Worm (Caenorhabditis elegans) whole organism, young adult: Measurements from ENCODE around the gene F21C10.19.

Source experiments
- F23B12.7 ChIP-seq: sonication (generic microtip); optimal IDR thresholded peaks from 2 replicates; lab custom pipeline; 2017; ENCODE audit warnings: missing genetic modification characterization, mild to moderate bottlenecking, missing compliant biosample characterization, antibody characterized with exemption, moderate library complexity; ENCODE audit not compliant: insufficient read depth
- F39B2.1 ChIP-seq: fragments of 200-800 bp; sonication (Bioruptor generic); IDR thresholded peaks from 2 replicates; pipeline ENCODE4 v1.3.6; 2022; ENCODE audit warnings: missing genetic modification reagents, missing genetic modification characterization, missing compliant biosample characterization
- Y53G8AR.9 ChIP-seq: fragments of 200-800 bp; sonication (Bioruptor generic); conservative IDR thresholded peaks from 2 replicates; pipeline ENCODE4 v1.3.6; 2022; ENCODE audit warnings: missing genetic modification reagents, missing genetic modification characterization, missing compliant biosample characterization
- Y56A3A.18 ChIP-seq: fragments of 200-800 bp; sonication (Bioruptor generic); IDR thresholded peaks from 2 replicates; pipeline ENCODE4 v1.3.6; 2022; ENCODE audit warnings: missing genetic modification reagents, missing genetic modification characterization, missing compliant biosample characterization
- die-1 ChIP-seq: sonication (generic microtip); optimal IDR thresholded peaks from 2 replicates; lab custom pipeline; 2016; ENCODE audit warnings: missing genotype, mild to moderate bottlenecking, missing genetic modification characterization, missing compliant biosample characterization
- egl-44 ChIP-seq: fragments of 200-800 bp; sonication (Bioruptor generic); IDR thresholded peaks from 2 replicates; pipeline ENCODE4 v1.3.6; 2022; ENCODE audit warnings: missing genetic modification reagents, missing genetic modification characterization, missing compliant biosample characterization
- fkh-3 ChIP-seq: sonication (generic microtip); optimal IDR thresholded peaks from 2 replicates; lab custom pipeline; 2016; ENCODE audit warnings: mild to moderate bottlenecking, missing genetic modification characterization, missing compliant biosample characterization
- hlh-12 ChIP-seq: sonication (generic microtip); optimal IDR thresholded peaks from 2 replicates; lab custom pipeline; 2016; ENCODE audit warnings: missing genetic modification characterization, missing compliant biosample characterization
- lag-1 ChIP-seq: fragments of 200-800 bp; sonication (Bioruptor generic); IDR thresholded peaks from 2 replicates; pipeline ENCODE4 v1.3.6; 2022; ENCODE audit warnings: missing genetic modification reagents, missing genetic modification characterization, missing compliant biosample characterization
- lin-40 ChIP-seq: sonication (generic microtip); optimal IDR thresholded peaks from 2 replicates; lab custom pipeline; 2016; ENCODE audit warnings: missing genetic modification characterization, mild to moderate bottlenecking, missing compliant biosample characterization, missing genotype, missing genetic modification reagents
- madf-8 ChIP-seq: fragments of 200-800 bp; sonication (Bioruptor generic); conservative IDR thresholded peaks from 2 replicates; pipeline ENCODE4 v1.3.6; 2022; ENCODE audit warnings: missing genetic modification reagents, missing genetic modification characterization, missing compliant biosample characterization
- nfya-1 ChIP-seq: sonication (generic microtip); optimal IDR thresholded peaks from 2 replicates; lab custom pipeline; 2017; ENCODE audit warnings: antibody characterized with exemption, missing compliant biosample characterization, missing genetic modification characterization, borderline replicate concordance; ENCODE audit not compliant: insufficient read depth
- pha-4 ChIP-seq: fragments of 150-350 bp; sonication (generic microtip); optimal IDR thresholded peaks from 2 replicates; lab custom pipeline; 2014; ENCODE audit warnings: missing biosample characterization, missing genetic modification reagents, missing genetic modification characterization
- sptf-2 ChIP-seq: fragments of 200-800 bp; sonication (Bioruptor generic); optimal IDR thresholded peaks from 2 replicates; lab custom pipeline; 2018; ENCODE audit warnings: mild to moderate bottlenecking, missing genetic modification characterization, missing compliant biosample characterization

- TF ChIP-seq die-1 (tag; lab: Kevin White, UChicago): no peak
- no peak for TF ChIP-seq pha-4 (tag; lab: Kevin White, UChicago)
- no peak for TF ChIP-seq F23B12.7 (tag; lab: Kevin White, UChicago)
- no peak for TF ChIP-seq hlh-12 (tag; lab: Kevin White, UChicago)
- no peak for TF ChIP-seq sptf-2 (GFP tag; lab: Kevin White, UChicago)
- TF ChIP-seq fkh-3 (tag; lab: Kevin White, UChicago): no peak
- TF ChIP-seq nfya-1 (tag; lab: Kevin White, UChicago): no peak
- no peak for TF ChIP-seq egl-44
- TF ChIP-seq lag-1 (GFP tag; lab: Robert Waterston, UW): no peak
- no peak for TF ChIP-seq F39B2.1 (GFP tag; lab: Robert Waterston, UW)
- no peak for TF ChIP-seq lin-40 (tag; lab: Kevin White, UChicago)
- TF ChIP-seq Y53G8AR.9 (GFP tag; lab: Robert Waterston, UW): no peak
- no peak for TF ChIP-seq Y56A3A.18 (GFP tag; lab: Robert Waterston, UW)
- no peak for TF ChIP-seq madf-8
Observed at ce11 chrV:9128562-9128961, 2.3 kb upstream of the F21C10.19 start.
